Worm (Caenorhabditis elegans): ENCODE data around the gene col-34.
"Not testable (repeated sequence)": the region's sequence is repeated elsewhere in the genome, so short reads cannot be mapped to it uniquely, and the experiment has no call there.

Gene col-34

ce11 chrIV:4216099-4216894, 28.1 kb downstream of the col-34 start:
- TF ChIP-seq tab-1 (GFP tag; IDR thresholded peaks at IDR 0.05) (no peak), T22C8.4 (GFP tag; IDR thresholded peaks at IDR 0.05) (no peak), ref-1 (GFP tag; conservative IDR thresholded peaks at IDR 0.05) (no peak), ztf-29 (GFP tag; IDR thresholded peaks at IDR 0.05) (no peak), ztf-23 (GFP tag; IDR thresholded peaks at IDR 0.05) (no peak), flt-1 (GFP tag; IDR thresholded peaks at IDR 0.05) (no peak), klf-2 (GFP tag; conservative IDR thresholded peaks at IDR 0.05) (no peak), med-1 (GFP tag; optimal IDR thresholded peaks at IDR 0.05; ENCODE audit: insufficient read depth) (no peak), cog-1 (tag; optimal IDR thresholded peaks at IDR 0.05) (no peak)

ce11 chrIV:4215349-4215748, 29.1 kb downstream of the col-34 start:
- TF ChIP-seq med-1 (GFP tag; optimal IDR thresholded peaks at IDR 0.05; ENCODE audit: insufficient read depth) (no peak), ztf-23 (GFP tag; IDR thresholded peaks at IDR 0.05) (no peak), T22C8.4 (GFP tag; IDR thresholded peaks at IDR 0.05) (no peak), flt-1 (GFP tag; IDR thresholded peaks at IDR 0.05) (no peak), ref-1 (GFP tag; conservative IDR thresholded peaks at IDR 0.05) (no peak), cog-1 (tag; optimal IDR thresholded peaks at IDR 0.05) (no peak)

- no peak for TF ChIP-seq med-1 (GFP tag; optimal IDR thresholded peaks at IDR 0.05; ENCODE audit: insufficient read depth)
- no peak for TF ChIP-seq ztf-23 (GFP tag; IDR thresholded peaks at IDR 0.05)
- no peak for TF ChIP-seq tab-1 (GFP tag; IDR thresholded peaks at IDR 0.05)
- TF ChIP-seq T22C8.4 (GFP tag; IDR thresholded peaks at IDR 0.05), result no peak
- no peak for TF ChIP-seq ref-1 (GFP tag; conservative IDR thresholded peaks at IDR 0.05)
- TF ChIP-seq flt-1 (GFP tag; IDR thresholded peaks at IDR 0.05), result no peak
- TF ChIP-seq klf-2 (GFP tag; conservative IDR thresholded peaks at IDR 0.05), result no peak
- no peak for TF ChIP-seq cog-1 (tag; optimal IDR thresholded peaks at IDR 0.05)
- no peak for TF ChIP-seq ztf-29 (GFP tag; IDR thresholded peaks at IDR 0.05)
Measured at ce11 chrIV:4212733-4213132, 31.7 kb downstream of the col-34 start.

- no peak for TF ChIP-seq flt-1 (GFP tag; IDR thresholded peaks at IDR 0.05)
- TF ChIP-seq cog-1 (tag; optimal IDR thresholded peaks at IDR 0.05), result no peak
- no peak for TF ChIP-seq med-1 (GFP tag; optimal IDR thresholded peaks at IDR 0.05; ENCODE audit: insufficient read depth)
- no peak for TF ChIP-seq klf-2 (GFP tag; conservative IDR thresholded peaks at IDR 0.05)
- no peak for TF ChIP-seq ztf-29 (GFP tag; IDR thresholded peaks at IDR 0.05)
- TF ChIP-seq ref-1 (GFP tag; conservative IDR thresholded peaks at IDR 0.05), result no peak
- TF ChIP-seq ztf-23 (GFP tag; IDR thresholded peaks at IDR 0.05), result no peak
- TF ChIP-seq T22C8.4 (GFP tag; IDR thresholded peaks at IDR 0.05), result no peak
- no peak for TF ChIP-seq tab-1 (GFP tag; IDR thresholded peaks at IDR 0.05)
Measured at ce11 chrIV:4210868-4211267, 33.5 kb downstream of the col-34 start.

ce11 chrIV:4209084-4209483, 35.3 kb downstream of the col-34 start:
- no peak for TF ChIP-seq cog-1 (tag; optimal IDR thresholded peaks at IDR 0.05)
- TF ChIP-seq flt-1 (GFP tag; IDR thresholded peaks at IDR 0.05), result no peak
- no peak for TF ChIP-seq ztf-23 (GFP tag; IDR thresholded peaks at IDR 0.05)
- TF ChIP-seq ztf-29 (GFP tag; IDR thresholded peaks at IDR 0.05), result no peak
- no peak for TF ChIP-seq ref-1 (GFP tag; conservative IDR thresholded peaks at IDR 0.05)
- TF ChIP-seq tab-1 (GFP tag; IDR thresholded peaks at IDR 0.05), result no peak
- TF ChIP-seq klf-2 (GFP tag; conservative IDR thresholded peaks at IDR 0.05), result no peak
- TF ChIP-seq med-1 (GFP tag; optimal IDR thresholded peaks at IDR 0.05; ENCODE audit: insufficient read depth), result no peak

- TF ChIP-seq ztf-29 (GFP tag; IDR thresholded peaks at IDR 0.05) (no peak), ztf-23 (GFP tag; IDR thresholded peaks at IDR 0.05) (no peak), klf-2 (GFP tag; conservative IDR thresholded peaks at IDR 0.05) (no peak), flt-1 (GFP tag; IDR thresholded peaks at IDR 0.05) (no peak), med-1 (GFP tag; optimal IDR thresholded peaks at IDR 0.05; ENCODE audit: insufficient read depth) (no peak), ref-1 (GFP tag; conservative IDR thresholded peaks at IDR 0.05) (no peak)
Measured at ce11 chrIV:4207088-4207487, 37.3 kb downstream of the col-34 start, which contains the start of gene osgn-1. Gene osgn-1, plus strand, starts transcription at chrIV:4207388.

- TF ChIP-seq klf-2 (GFP tag; conservative IDR thresholded peaks at IDR 0.05) (no peak), cog-1 (tag; optimal IDR thresholded peaks at IDR 0.05) (no peak)
Measured at ce11 chrIV:4204275-4204674, 40.1 kb downstream of the col-34 start, which contains the start of gene pax-2. Gene pax-2, minus strand, starts transcription at chrIV:4204375.

ce11 chrIV:4197167-4197566, 47.2 kb downstream of the col-34 start, which contains the start of gene cyp-25A6:
Gene cyp-25A6, plus strand, starts transcription at chrIV:4197467.
- TF ChIP-seq cog-1 (tag; optimal IDR thresholded peaks at IDR 0.05); T22C8.4 (GFP tag; IDR thresholded peaks at IDR 0.05); klf-2 (GFP tag; conservative IDR thresholded peaks at IDR 0.05): not testable (repeated sequence)

ce11 chrIV:4196729-4197128, 47.7 kb downstream of the col-34 start, which contains the start of gene K06B9.6:
Gene K06B9.6, minus strand, starts transcription at chrIV:4196829.
- TF ChIP-seq med-1 (GFP tag; optimal IDR thresholded peaks at IDR 0.05; ENCODE audit: insufficient read depth); cog-1 (tag; optimal IDR thresholded peaks at IDR 0.05); ztf-29 (GFP tag; IDR thresholded peaks at IDR 0.05): not testable (repeated sequence)

All from whole organism, midembryonic.